Worm (Caenorhabditis elegans) whole organism, L4 larva: ENCODE data around the gene cyp-35A3.
A peak's percentile ranks its signal among the peaks of the same experiment; 100 is the strongest.

ENCODE experiments used
- F10B5.3 ChIP-seq: sonication (generic microtip); optimal IDR thresholded peaks from 2 replicates; lab custom pipeline; 2016; ENCODE audit warnings: mild to moderate bottlenecking, missing genetic modification characterization, missing compliant biosample characterization
- R02D3.7 ChIP-seq: fragments of 150-350 bp; sonication (generic microtip); optimal IDR thresholded peaks from 3 replicates; lab custom pipeline; 2014; ENCODE audit warnings: missing biosample characterization, missing genetic modification characterization
- T20F7.1 ChIP-seq: fragments of 200-800 bp; sonication (Bioruptor generic); optimal IDR thresholded peaks from 2 replicates; lab custom pipeline; 2018; ENCODE audit warnings: mild to moderate bottlenecking, missing genetic modification characterization, missing compliant biosample characterization
- Y48G9A.11 ChIP-seq: fragments of 200-800 bp; sonication (Bioruptor generic); IDR thresholded peaks from 2 replicates; pipeline ENCODE4 v1.3.6; 2022; ENCODE audit warnings: missing genetic modification reagents, missing genetic modification characterization, missing compliant biosample characterization
- ZK546.5 ChIP-seq, 2 experiments: sonication (generic microtip); optimal IDR thresholded peaks; 2 replicates each; lab custom pipeline; 2017; ENCODE audit warnings: missing biosample characterization in 2 of 2, missing genetic modification characterization in 2 of 2
- aha-1 ChIP-seq: fragments of 150-350 bp; peaks from one replicate; lab custom pipeline; 2014; ENCODE audit warnings: missing biosample characterization, missing genetic modification characterization
- aly-2 ChIP-seq: sonication (generic microtip); optimal IDR thresholded peaks from 2 replicates; lab custom pipeline; 2018; ENCODE audit warnings: missing biosample characterization, missing genetic modification characterization
- ctbp-1 ChIP-seq: fragments of 200-800 bp; sonication (Bioruptor generic); IDR thresholded peaks from 2 replicates; pipeline ENCODE4 v1.3.6; 2022; ENCODE audit warnings: missing genetic modification reagents, missing genetic modification characterization, missing compliant biosample characterization
- daf-16 ChIP-seq, 3 experiments: sonication (generic microtip); optimal IDR thresholded peaks; 2 replicates each; lab custom pipeline; 2016 to 2017; ENCODE audit warnings: missing genetic modification characterization in 3 of 3, missing genetic modification reagents in 3 of 3, mild to moderate bottlenecking in 2 of 3, missing compliant biosample characterization in 2 of 3, missing biosample characterization in 1 of 3, moderate library complexity in 1 of 3
- daf-19 ChIP-seq: fragments of 200-800 bp; sonication (Bioruptor generic); conservative IDR thresholded peaks from 2 replicates; pipeline ENCODE4 v1.3.6; 2022; ENCODE audit warnings: missing genetic modification characterization, missing compliant biosample characterization
- dmd-6 ChIP-seq: fragments of 200-800 bp; sonication (Bioruptor generic); IDR thresholded peaks from 2 replicates; pipeline ENCODE4 v1.3.6; 2022; ENCODE audit warnings: missing genetic modification reagents, missing genetic modification characterization, missing compliant biosample characterization
- duxl-1 ChIP-seq: sonication (generic microtip); optimal IDR thresholded peaks from 2 replicates; lab custom pipeline; 2016; ENCODE audit warnings: mild to moderate bottlenecking, missing genetic modification characterization, moderate library complexity, missing compliant biosample characterization; ENCODE audit not compliant: poor library complexity
- dve-1 ChIP-seq: sonication (generic microtip); optimal IDR thresholded peaks from 2 replicates; lab custom pipeline; 2017; ENCODE audit warnings: antibody characterized with exemption, mild to moderate bottlenecking, missing genetic modification characterization, missing compliant biosample characterization; ENCODE audit not compliant: insufficient read depth
- hmg-1.1 ChIP-seq: fragments of 200-800 bp; sonication (Bioruptor generic); IDR thresholded peaks from 2 replicates; pipeline ENCODE4 v1.3.6; 2022; ENCODE audit warnings: missing genetic modification reagents, missing genetic modification characterization, missing compliant biosample characterization
- jun-1 ChIP-seq: fragments of 150-350 bp; optimal IDR thresholded peaks from 2 replicates; lab custom pipeline; 2014; ENCODE audit warnings: missing biosample characterization, missing genetic modification reagents, missing genetic modification characterization
- lim-7 ChIP-seq: fragments of 200-800 bp; sonication (Bioruptor generic); IDR thresholded peaks from 2 replicates; pipeline ENCODE4 v1.3.6; 2022; ENCODE audit warnings: missing genetic modification characterization, missing compliant biosample characterization
- mep-1 ChIP-seq: fragments of 150-350 bp; sonication (generic microtip); optimal IDR thresholded peaks from 3 replicates; lab custom pipeline; 2014; ENCODE audit warnings: missing biosample characterization, missing genetic modification characterization
- mes-2 ChIP-seq: sonication (generic microtip); optimal IDR thresholded peaks from 2 replicates; lab custom pipeline; 2016; ENCODE audit warnings: missing genotype, mild to moderate bottlenecking, missing genetic modification characterization, missing compliant biosample characterization; ENCODE audit not compliant: poor library complexity, severe bottlenecking
- nhr-10 ChIP-seq: fragments of 150-350 bp; optimal IDR thresholded peaks from 2 replicates; lab custom pipeline; 2014; ENCODE audit warnings: missing biosample characterization, missing genetic modification characterization
- nhr-11 ChIP-seq: fragments of 150-350 bp; optimal IDR thresholded peaks from 2 replicates; lab custom pipeline; 2014; ENCODE audit warnings: missing biosample characterization, missing genetic modification characterization
- nhr-237 ChIP-seq: sonication (generic microtip); optimal IDR thresholded peaks from 2 replicates; lab custom pipeline; 2017; ENCODE audit warnings: missing biosample characterization, missing genetic modification characterization
- nhr-25 ChIP-seq: sonication (generic microtip); optimal IDR thresholded peaks from 2 replicates; lab custom pipeline; 2017; ENCODE audit warnings: missing genetic modification characterization, mild to moderate bottlenecking, missing compliant biosample characterization, antibody characterized with exemption, moderate library complexity, borderline replicate concordance; ENCODE audit not compliant: insufficient read depth
- nhr-28 ChIP-seq: fragments of 150-350 bp; optimal IDR thresholded peaks from 2 replicates; lab custom pipeline; 2014; ENCODE audit warnings: missing biosample characterization, missing genetic modification characterization
- nhr-42 ChIP-seq: fragments of 200-800 bp; sonication (Bioruptor generic); IDR thresholded peaks from 2 replicates; pipeline ENCODE4 v1.3.6; 2022; ENCODE audit warnings: missing genetic modification characterization, missing compliant biosample characterization
- nhr-76 ChIP-seq: fragments of 150-350 bp; optimal IDR thresholded peaks from 2 replicates; lab custom pipeline; 2014; ENCODE audit warnings: missing biosample characterization, missing genetic modification characterization
- nhr-77 ChIP-seq: fragments of 150-350 bp; optimal IDR thresholded peaks from 2 replicates; lab custom pipeline; 2014; ENCODE audit warnings: missing biosample characterization, missing genetic modification characterization
- pha-4 ChIP-seq, 2 experiments: fragments of 150-350 bp in 1 of 2; fragments of 200-800 bp in 1 of 2; sonication (Bioruptor generic) in 1 of 2; IDR thresholded peaks in 1 of 2; optimal IDR thresholded peaks in 1 of 2; 2 replicates each; pipeline versions ENCODE4 v1.3.6 to Lab custom; 2014 to 2022; ENCODE audit warnings: missing genetic modification characterization in 2 of 2, missing genetic modification reagents in 2 of 2, missing biosample characterization in 1 of 2, missing compliant biosample characterization in 1 of 2
- pqm-1 ChIP-seq: sonication (generic microtip); optimal IDR thresholded peaks from 2 replicates; lab custom pipeline; 2017; ENCODE audit warnings: missing biosample characterization, missing genetic modification characterization
- rbr-2 ChIP-seq: sonication (generic microtip); optimal IDR thresholded peaks from 2 replicates; lab custom pipeline; 2016; ENCODE audit warnings: missing genotype, missing genetic modification characterization, missing compliant biosample characterization
- sdz-12 ChIP-seq: fragments of 200-800 bp; sonication (Bioruptor generic); optimal IDR thresholded peaks from 2 replicates; lab custom pipeline; 2018; ENCODE audit warnings: mild to moderate bottlenecking, missing genetic modification characterization, missing compliant biosample characterization
- spr-1 ChIP-seq: sonication (generic microtip); optimal IDR thresholded peaks from 2 replicates; lab custom pipeline; 2016; ENCODE audit warnings: mild to moderate bottlenecking, missing genetic modification characterization, missing compliant biosample characterization
- tag-97 ChIP-seq: fragments of 200-800 bp; sonication (Bioruptor generic); IDR thresholded peaks from 2 replicates; pipeline ENCODE4 v1.3.6; 2022; ENCODE audit warnings: missing genetic modification characterization, missing compliant biosample characterization
- unc-62 ChIP-seq, 3 experiments: fragments of 150-350 bp in 1 of 3; sonication (generic microtip); optimal IDR thresholded peaks in 2 of 3; peaks in 1 of 3; 1 replicate in 1 of 3; 2 replicates in 2 of 3; lab custom pipeline; 2014 to 2017; ENCODE audit warnings: missing biosample characterization in 3 of 3, missing genetic modification characterization in 3 of 3, missing genetic modification reagents in 3 of 3, missing genotype in 1 of 3
- zag-1 ChIP-seq: fragments of 150-350 bp; optimal IDR thresholded peaks from 2 replicates; lab custom pipeline; 2014; ENCODE audit warnings: missing biosample characterization, missing genetic modification characterization
- zfp-3 ChIP-seq: fragments of 200-800 bp; sonication (Bioruptor generic); conservative IDR thresholded peaks from 2 replicates; pipeline ENCODE4 v1.3.6; 2022; ENCODE audit warnings: missing genetic modification reagents, missing genetic modification characterization, missing compliant biosample characterization
- zip-11 ChIP-seq: fragments of 200-800 bp; sonication (Bioruptor generic); IDR thresholded peaks from 2 replicates; pipeline ENCODE4 v1.3.6; 2022; ENCODE audit warnings: missing genetic modification characterization, missing compliant biosample characterization
- zip-2 ChIP-seq: fragments of 150-350 bp; optimal IDR thresholded peaks from 2 replicates; lab custom pipeline; 2014; ENCODE audit warnings: missing biosample characterization, missing genetic modification characterization
- ztf-7 ChIP-seq: fragments of 150-350 bp; optimal IDR thresholded peaks from 2 replicates; lab custom pipeline; 2014; ENCODE audit warnings: missing biosample characterization, missing genetic modification characterization

Gene cyp-35A3

ce11 chrV:4022309-4022708, at the start of gene cyp-35A3:
cyp-35A3 (plus strand) TSS chrV:4022609.
- TF ChIP-seq nhr-42 (GFP tag; lab: Robert Waterston, UW) (no peak), mes-2 (tag; lab: Kevin White, UChicago) (no peak), rbr-2 (tag; lab: Kevin White, UChicago) (no peak), nhr-237 (tag; lab: Kevin White, UChicago) (no peak)

DNA sequence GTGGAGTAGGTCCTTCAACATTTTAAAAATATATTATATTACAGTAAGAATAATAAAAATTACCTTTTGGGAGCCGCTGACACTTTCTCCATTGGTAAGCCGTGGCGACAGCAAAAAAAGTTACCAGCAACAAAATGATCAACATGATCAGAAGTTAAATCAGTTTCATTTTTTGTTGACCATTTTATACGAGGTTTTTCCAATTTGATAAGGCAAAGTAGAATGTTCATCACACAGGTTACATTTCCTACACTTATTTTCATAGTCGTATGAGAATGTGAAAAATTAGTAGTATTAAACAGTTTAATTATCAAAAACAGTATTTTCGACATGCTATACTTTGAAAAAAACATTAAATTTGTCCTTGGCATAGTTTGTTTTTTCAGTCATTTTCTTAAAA, 49.6 kb upstream of the cyp-35A3 start, which contains the start of gene cyp-34A10:
cyp-34A10 (minus strand) TSS at position 146 of the 400 bp plus-strand sequence.
- TF ChIP-seq ctbp-1 (GFP tag; lab: Robert Waterston, UW) (no peak), nhr-11 (no peak), dmd-6 (no peak), daf-19 (GFP tag; lab: Robert Waterston, UW) (no peak), tag-97 (GFP tag; lab: Robert Waterston, UW) (no peak), hmg-1.1 (no peak), nhr-76 (tag; lab: Kevin White, UChicago) (no peak), nhr-77 (tag; lab: Kevin White, UChicago) (peak; percentile 73), R02D3.7 (tag; lab: Kevin White, UChicago) (no peak), mep-1 (tag; lab: Kevin White, UChicago) (no peak), pqm-1 (tag; lab: Kevin White, UChicago) (no peak), ZK546.5 (tag; optimal IDR thresholded peaks at IDR 0.05; lab: Kevin White, UChicago) (no peak), T20F7.1 (GFP tag; lab: Kevin White, UChicago) (no peak), aha-1 (tag; lab: Kevin White, UChicago) (no peak), zip-2 (tag; lab: Kevin White, UChicago) (no peak), nhr-28 (tag; lab: Kevin White, UChicago) (peak; percentile 73), zag-1 (tag; lab: Kevin White, UChicago) (no peak), pha-4 (GFP tag; IDR thresholded peaks at IDR 0.05; lab: Robert Waterston, UW) (no peak), pha-4 (tag; optimal IDR thresholded peaks at IDR 0.05; lab: Kevin White, UChicago) (no peak), Y48G9A.11 (GFP tag; lab: Robert Waterston, UW) (no peak), dve-1 (tag; lab: Kevin White, UChicago) (no peak), aly-2 (tag; lab: Kevin White, UChicago) (no peak), daf-16 (GFP tag; optimal IDR thresholded peaks at IDR 0.05; lab: Kevin White, UChicago) (no peak), daf-16 (tag; optimal IDR thresholded peaks at IDR 0.05; lab: Kevin White, UChicago) (peak; percentile 13), lim-7 (no peak), unc-62 (GFP tag; optimal IDR thresholded peaks at IDR 0.05 in 1 of 2; lab: Kevin White, UChicago) (peak in 1 of 2 experiments; percentile 43), unc-62 (tag; optimal IDR thresholded peaks at IDR 0.05; lab: Kevin White, UChicago) (no peak), F10B5.3 (no peak)

- TF ChIP-seq aly-2 (tag; lab: Kevin White, UChicago) (no peak), nhr-237 (tag; lab: Kevin White, UChicago) (no peak), nhr-25 (tag; lab: Kevin White, UChicago) (no peak), nhr-10 (tag; lab: Kevin White, UChicago) (no peak), daf-16 (GFP tag; optimal IDR thresholded peaks at IDR 0.05; lab: Kevin White, UChicago) (no peak), daf-16 (tag; optimal IDR thresholded peaks at IDR 0.05; lab: Kevin White, UChicago) (no peak), sdz-12 (GFP tag; lab: Kevin White, UChicago) (no peak), zfp-3 (GFP tag; lab: Robert Waterston, UW) (no peak), ztf-7 (tag; lab: Kevin White, UChicago) (no peak), nhr-76 (tag; lab: Kevin White, UChicago) (no peak), jun-1 (tag; lab: Kevin White, UChicago) (no peak), pqm-1 (tag; lab: Kevin White, UChicago) (no peak), zip-11 (no peak), spr-1 (no peak), rbr-2 (tag; lab: Kevin White, UChicago) (no peak), duxl-1 (tag; lab: Kevin White, UChicago) (no peak), zip-2 (tag; lab: Kevin White, UChicago) (no peak), pha-4 (GFP tag; IDR thresholded peaks at IDR 0.05; lab: Robert Waterston, UW) (no peak), pha-4 (tag; optimal IDR thresholded peaks at IDR 0.05; lab: Kevin White, UChicago) (no peak), T20F7.1 (GFP tag; lab: Kevin White, UChicago) (no peak)
- TF ChIP-seq, all 104 proteins: peak for 0
Measured at ce11 chrV:3974361-3974760, 48.0 kb upstream of the cyp-35A3 start, which contains the start of gene str-82. str-82 (plus strand) TSS chrV:3974661.
